Fruit fly (Drosophila melanogaster) whole organism, embryonic: ENCODE results near the gene Galphai.

Experiments used
- Bdp1 ChIP-seq: fragments of 200-800 bp; sonication (Bioruptor generic); optimal IDR thresholded peaks from 3 replicates; lab custom pipeline; 2016; ENCODE audit warnings: missing biosample characterization, missing genetic modification characterization
- CG1024 ChIP-seq: fragments of 200-800 bp; sonication (Bioruptor generic); IDR thresholded peaks from 2 replicates; pipeline ENCODE4 v1.3.6; 2022; ENCODE audit warnings: missing biosample characterization, missing genetic modification characterization
- CG10979 ChIP-seq: fragments of 200-800 bp; sonication (Bioruptor generic); optimal IDR thresholded peaks from 2 replicates; lab custom pipeline; 2018; ENCODE audit warnings: missing biosample characterization, mild to moderate bottlenecking, missing genetic modification characterization, moderate library complexity
- CG11247 ChIP-seq: fragments of 200-800 bp; sonication (Bioruptor generic); IDR thresholded peaks from 2 replicates; pipeline ENCODE4 v1.3.6; 2022; ENCODE audit warnings: missing biosample characterization, missing genetic modification characterization
- CG12071 ChIP-seq: fragments of 200-800 bp; sonication (Bioruptor generic); optimal IDR thresholded peaks from 3 replicates; lab custom pipeline; 2018; ENCODE audit warnings: missing biosample characterization, mild to moderate bottlenecking, missing genetic modification characterization
- CG12219 ChIP-seq: fragments of 200-800 bp; sonication (Bioruptor generic); optimal IDR thresholded peaks from 3 replicates; lab custom pipeline; 2018; ENCODE audit warnings: missing biosample characterization, mild to moderate bottlenecking, missing genetic modification characterization
- CG12391 ChIP-seq: fragments of 200-800 bp; sonication (Bioruptor generic); optimal IDR thresholded peaks from 3 replicates; lab custom pipeline; 2018; ENCODE audit warnings: missing biosample characterization, mild to moderate bottlenecking, missing genetic modification characterization, moderate library complexity
- CG13123 ChIP-seq: fragments of 200-800 bp; sonication (Bioruptor generic); optimal IDR thresholded peaks from 2 replicates; lab custom pipeline; 2016; ENCODE audit warnings: missing biosample characterization, missing genetic modification characterization
- CG14014 ChIP-seq: fragments of 200-800 bp; sonication (Bioruptor generic); IDR thresholded peaks from 2 replicates; pipeline ENCODE4 v1.3.6; 2022; ENCODE audit warnings: missing biosample characterization, missing genetic modification characterization
- CG14441 ChIP-seq: fragments of 200-800 bp; sonication (Bioruptor generic); IDR thresholded peaks from 2 replicates; pipeline ENCODE4 v1.3.6; 2022; ENCODE audit warnings: missing biosample characterization, missing genetic modification characterization
- CG17829 ChIP-seq: fragments of 200-800 bp; optimal IDR thresholded peaks from 2 replicates; lab custom pipeline; 2019; ENCODE audit warnings: missing biosample characterization, mild to moderate bottlenecking, missing genetic modification characterization, moderate library complexity
- CG1792 ChIP-seq: fragments of 200-800 bp; sonication (Bioruptor generic); optimal IDR thresholded peaks from 2 replicates; lab custom pipeline; 2016; ENCODE audit warnings: missing biosample characterization, missing genetic modification characterization
- CG2116 ChIP-seq: fragments of 200-800 bp; sonication (Bioruptor generic); optimal IDR thresholded peaks from 3 replicates; lab custom pipeline; 2018; ENCODE audit warnings: missing biosample characterization, mild to moderate bottlenecking, missing genetic modification characterization
- CG2129 ChIP-seq: fragments of 200-800 bp; sonication (Bioruptor generic); IDR thresholded peaks from 2 replicates; pipeline ENCODE4 v1.3.6; 2022; ENCODE audit warnings: missing biosample characterization, missing genetic modification characterization; ENCODE audit not compliant: partially characterized antibody
- CG31388 ChIP-seq: fragments of 200-800 bp; sonication (Bioruptor generic); optimal IDR thresholded peaks from 2 replicates; lab custom pipeline; 2016; ENCODE audit warnings: missing biosample characterization, missing genetic modification characterization
- CG32767 ChIP-seq: fragments of 200-800 bp; sonication (Bioruptor generic); IDR thresholded peaks from 2 replicates; pipeline ENCODE4 v1.3.6; 2022; ENCODE audit warnings: missing biosample characterization, missing genetic modification characterization
- CG34376 ChIP-seq: fragments of 200-800 bp; sonication (Bioruptor generic); optimal IDR thresholded peaks from 2 replicates; lab custom pipeline; 2018; ENCODE audit warnings: missing biosample characterization, mild to moderate bottlenecking, missing genetic modification characterization
- CG6175 ChIP-seq: fragments of 200-800 bp; sonication (Bioruptor generic); IDR thresholded peaks from 3 replicates; pipeline ENCODE4 v1.3.6; 2022; ENCODE audit warnings: missing biosample characterization, missing genetic modification characterization
- CG6813 ChIP-seq: fragments of 200-800 bp; sonication (Bioruptor generic); optimal IDR thresholded peaks from 2 replicates; lab custom pipeline; 2017; ENCODE audit warnings: missing biosample characterization, missing genetic modification characterization, mild to moderate bottlenecking, moderate library complexity, missing genetic modification reagents
- CG7786 ChIP-seq: fragments of 200-800 bp; sonication (Bioruptor generic); optimal IDR thresholded peaks from 2 replicates; lab custom pipeline; 2016; ENCODE audit warnings: missing biosample characterization, missing genetic modification characterization
- CG8290 ChIP-seq, 3 experiments: fragments of 200-800 bp; sonication (Bioruptor generic); optimal IDR thresholded peaks; 2 replicates each; lab custom pipeline; 2016 to 2019; ENCODE audit warnings: missing biosample characterization in 3 of 3, missing genetic modification characterization in 3 of 3, mild to moderate bottlenecking in 2 of 3, moderate library complexity in 1 of 3
- CG8765 ChIP-seq: fragments of 200-800 bp; sonication (Bioruptor generic); IDR thresholded peaks from 2 replicates; pipeline ENCODE4 v1.3.6; 2022; ENCODE audit warnings: missing biosample characterization, missing genetic modification characterization
- CHES-1-like ChIP-seq: fragments of 200-800 bp; sonication (Bioruptor generic); optimal IDR thresholded peaks from 2 replicates; lab custom pipeline; 2016; ENCODE audit warnings: missing biosample characterization, missing genetic modification characterization
- D ChIP-seq, 2 experiments: fragments of 200-800 bp in 1 of 2; fragments of >200 bp in 1 of 2; sonication (Bioruptor generic) in 1 of 2; optimal IDR thresholded peaks; 2 replicates in 1 of 2; 3 replicates in 1 of 2; lab custom pipeline; 2017; ENCODE audit warnings: mild to moderate bottlenecking in 1 of 2, missing biosample characterization in 1 of 2, missing genetic modification characterization in 1 of 2, missing genetic modification reagents in 1 of 2
- Dll ChIP-seq: fragments of 200-800 bp; sonication (Bioruptor generic); IDR thresholded peaks from 4 replicates; pipeline ENCODE4 v1.3.6; 2022; ENCODE audit warnings: missing biosample characterization, missing genetic modification characterization; ENCODE audit not compliant: partially characterized antibody
- Fer3 ChIP-seq: fragments of 200-800 bp; sonication (Bioruptor generic); optimal IDR thresholded peaks from 2 replicates; lab custom pipeline; 2018; ENCODE audit warnings: missing biosample characterization, mild to moderate bottlenecking, missing genetic modification characterization, moderate library complexity
- Gug ChIP-seq: fragments of 200-800 bp; sonication (Bioruptor generic); IDR thresholded peaks from 4 replicates; pipeline ENCODE4 v1.3.6; 2022; ENCODE audit warnings: missing biosample characterization, missing genetic modification characterization
- HHEX ChIP-seq: fragments of 200-800 bp; sonication (Bioruptor generic); optimal IDR thresholded peaks from 3 replicates; lab custom pipeline; 2017; ENCODE audit warnings: missing biosample characterization, mild to moderate bottlenecking, missing genetic modification characterization, missing genetic modification reagents
- HLH4C ChIP-seq: fragments of 200-800 bp; sonication (Bioruptor generic); IDR thresholded peaks from 3 replicates; pipeline ENCODE4 v1.3.6; 2022; ENCODE audit warnings: missing biosample characterization, missing genetic modification characterization; ENCODE audit not compliant: partially characterized antibody
- MBD-R2 ChIP-seq: fragments of 200-800 bp; sonication (Bioruptor generic); IDR thresholded peaks from 2 replicates; pipeline ENCODE4 v1.3.6; 2022; ENCODE audit warnings: missing biosample characterization, missing genetic modification characterization
- Nf-YA ChIP-seq: fragments of 200-800 bp; sonication (Bioruptor generic); IDR thresholded peaks from 2 replicates; pipeline ENCODE4 v1.3.6; 2022; ENCODE audit warnings: missing biosample characterization, missing genetic modification characterization
- Nf-YB ChIP-seq: fragments of 200-800 bp; sonication (Bioruptor generic); optimal IDR thresholded peaks from 3 replicates; lab custom pipeline; 2019; ENCODE audit warnings: missing biosample characterization, mild to moderate bottlenecking, missing genetic modification characterization, moderate library complexity
- Pdp1 ChIP-seq, 2 experiments: fragments of 200-800 bp; sonication (Bioruptor generic); optimal IDR thresholded peaks; 3 replicates each; lab custom pipeline; 2016; ENCODE audit warnings: missing biosample characterization in 2 of 2, missing genetic modification characterization in 2 of 2, mild to moderate bottlenecking in 1 of 2, moderate library complexity in 1 of 2
- Side ChIP-seq: fragments of 200-800 bp; sonication (Bioruptor generic); optimal IDR thresholded peaks from 2 replicates; lab custom pipeline; 2016; ENCODE audit warnings: missing biosample characterization, missing genetic modification characterization
- Spps ChIP-seq: fragments of 200-800 bp; sonication (Bioruptor generic); optimal IDR thresholded peaks from 2 replicates; lab custom pipeline; 2018; ENCODE audit warnings: missing biosample characterization, mild to moderate bottlenecking, missing genetic modification characterization
- Ssrp ChIP-seq: fragments of 200-800 bp; sonication (Bioruptor generic); optimal IDR thresholded peaks from 2 replicates; lab custom pipeline; 2018; ENCODE audit warnings: missing biosample characterization, mild to moderate bottlenecking, missing genetic modification characterization, moderate library complexity
- Taf1 ChIP-seq: fragments of 200-800 bp; sonication (Bioruptor generic); IDR thresholded peaks from 2 replicates; pipeline ENCODE4 v1.3.6; 2022; ENCODE audit warnings: missing biosample characterization, missing genetic modification characterization
- ac ChIP-seq: fragments of 200-800 bp; sonication (Bioruptor generic); optimal IDR thresholded peaks from 3 replicates; lab custom pipeline; 2017; ENCODE audit warnings: missing biosample characterization, mild to moderate bottlenecking, missing genetic modification characterization
- ato ChIP-seq: fragments of 200-800 bp; sonication (Bioruptor generic); IDR thresholded peaks from 2 replicates; pipeline ENCODE4 v1.3.6; 2022; ENCODE audit warnings: missing biosample characterization, missing genetic modification characterization; ENCODE audit not compliant: partially characterized antibody
- az2 ChIP-seq: fragments of 200-800 bp; sonication (Bioruptor generic); optimal IDR thresholded peaks from 3 replicates; lab custom pipeline; 2016; ENCODE audit warnings: missing biosample characterization, missing genetic modification characterization
- bigmax ChIP-seq: fragments of 200-800 bp; sonication (Bioruptor generic); optimal IDR thresholded peaks from 2 replicates; lab custom pipeline; 2018; ENCODE audit warnings: missing biosample characterization, mild to moderate bottlenecking, missing genetic modification characterization
- chn ChIP-seq: fragments of 200-800 bp; sonication (Bioruptor generic); optimal IDR thresholded peaks from 2 replicates; lab custom pipeline; 2016; ENCODE audit warnings: missing biosample characterization, missing genetic modification characterization
- dpn ChIP-seq, 2 experiments: fragments of 200-800 bp; sonication (Bioruptor generic); optimal IDR thresholded peaks; 3 replicates each; lab custom pipeline; 2016; ENCODE audit warnings: missing biosample characterization in 2 of 2, missing genetic modification characterization in 2 of 2
- ems ChIP-seq: fragments of 200-800 bp; sonication (Bioruptor generic); optimal IDR thresholded peaks from 3 replicates; lab custom pipeline; 2016; ENCODE audit warnings: missing biosample characterization, missing genetic modification characterization
- h ChIP-seq: fragments of >200 bp; optimal IDR thresholded peaks from 2 replicates; lab custom pipeline; 2017
- jing ChIP-seq: fragments of 200-800 bp; sonication (Bioruptor generic); optimal IDR thresholded peaks from 2 replicates; lab custom pipeline; 2018; ENCODE audit warnings: missing biosample characterization, mild to moderate bottlenecking, missing genetic modification characterization
- kah ChIP-seq: fragments of 200-800 bp; sonication (Bioruptor generic); optimal IDR thresholded peaks from 2 replicates; lab custom pipeline; 2018; ENCODE audit warnings: missing biosample characterization, mild to moderate bottlenecking, missing genetic modification characterization
- pnt ChIP-seq: fragments of 200-800 bp; sonication (Bioruptor generic); optimal IDR thresholded peaks from 3 replicates; lab custom pipeline; 2016; ENCODE audit warnings: missing biosample characterization, missing genetic modification characterization
- row ChIP-seq: fragments of 200-800 bp; sonication (Bioruptor generic); IDR thresholded peaks from 3 replicates; pipeline ENCODE4 v1.3.6; 2022; ENCODE audit warnings: missing biosample characterization, missing genetic modification characterization
- wek ChIP-seq: fragments of 200-800 bp; sonication (Bioruptor generic); optimal IDR thresholded peaks from 3 replicates; lab custom pipeline; 2018; ENCODE audit warnings: missing biosample characterization, mild to moderate bottlenecking, missing genetic modification characterization, moderate library complexity
- yki ChIP-seq: fragments of >200 bp; optimal IDR thresholded peaks from 3 replicates; lab custom pipeline; 2018

The Galphai gene

DNA sequence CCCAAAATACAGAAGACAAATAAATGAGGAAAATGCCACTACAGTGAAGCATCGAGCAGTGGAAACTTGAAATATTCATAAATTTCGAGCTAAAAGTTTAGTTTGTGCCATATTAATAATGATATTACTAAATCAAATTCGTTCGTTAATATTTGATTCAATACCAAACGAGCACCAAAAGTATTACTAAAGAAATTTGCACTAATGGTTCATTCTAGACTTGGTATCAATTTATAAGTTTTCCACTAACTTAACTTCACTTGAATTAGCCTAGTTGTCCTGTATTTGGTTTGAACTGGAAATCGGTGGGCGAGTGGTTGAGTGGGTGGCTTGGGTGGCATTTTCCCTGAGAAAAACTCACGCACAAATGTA, 35.9 kb downstream of the Galphai start (continued):
- TF ChIP-seq jing (GFP tag; lab: Kevin White, UChicago) (no peak), CG8290 (GFP tag; optimal IDR thresholded peaks at IDR 0.05; lab: Kevin White, UChicago) (no peak), CG8290 (tag; optimal IDR thresholded peaks at IDR 0.05; lab: Kevin White, UChicago) (no peak), CG10979 (tag; lab: Kevin White, UChicago) (no peak), CG6813 (GFP tag; lab: Kevin White, UChicago) (no peak), CG14441 (GFP tag; lab: Robert Waterston, UW) (no peak), CG6175 (GFP tag; lab: Robert Waterston, UW) (no peak), MBD-R2 (GFP tag; lab: Robert Waterston, UW) (no peak), Bdp1 (no peak), CG1024 (GFP tag; lab: Robert Waterston, UW) (no peak), Ssrp (tag; lab: Kevin White, UChicago) (peak; percentile 20), kah (no peak), Side (GFP tag; lab: Kevin White, UChicago) (no peak), ac (no peak), Nf-YA (GFP tag; lab: Robert Waterston, UW) (no peak), CG12391 (tag; lab: Kevin White, UChicago) (peak; percentile 9), CG14014 (no peak), CG17829 (peak; percentile 4), CG12219 (no peak), CG32767 (0 out of 2 replicates have a peak, but pooled peaks have one; percentile 10), CG13123 (GFP tag; lab: Kevin White, UChicago) (no peak), CHES-1-like (GFP tag; lab: Kevin White, UChicago) (no peak), Taf1 (GFP tag; lab: Robert Waterston, UW) (no peak), CG8765 (GFP tag; lab: Robert Waterston, UW) (no peak), h (lab: Kevin White, UChicago) (no peak), bigmax (GFP tag; lab: Kevin White, UChicago) (no peak), wek (GFP tag; lab: Kevin White, UChicago) (no peak), CG2129 (GFP tag; lab: Robert Waterston, UW) (no peak), CG11247 (no peak), Nf-YB (GFP tag; lab: Kevin White, UChicago) (no peak), Pdp1 (GFP tag; optimal IDR thresholded peaks at IDR 0.05; lab: Kevin White, UChicago) (no peak), row (peak; percentile 39; the same call in 2 of the 3 replicates), CG2116 (GFP tag; lab: Kevin White, UChicago) (no peak), chn (GFP tag; lab: Kevin White, UChicago) (no peak), yki (lab: Kevin White, UChicago) (no peak), ato (GFP tag; lab: Robert Waterston, UW) (no peak), az2 (GFP tag; lab: Kevin White, UChicago) (no peak), pnt (GFP tag; lab: Kevin White, UChicago) (no peak), Fer3 (tag; lab: Kevin White, UChicago) (no peak), Gug (GFP tag; lab: Robert Waterston, UW) (no peak), HLH4C (GFP tag; lab: Robert Waterston, UW) (no peak), Spps (no peak), CG1792 (GFP tag; lab: Kevin White, UChicago) (no peak), CG34376 (GFP tag; lab: Kevin White, UChicago) (no peak), Dll (no peak), ems (GFP tag; lab: Kevin White, UChicago) (no peak), HHEX (GFP tag; lab: Kevin White, UChicago) (no peak), CG12071 (GFP tag; lab: Kevin White, UChicago) (no peak), dpn (GFP tag; optimal IDR thresholded peaks at IDR 0.05; lab: Kevin White, UChicago) (peak in 1 of 2 experiments; percentile 11), D (optimal IDR thresholded peaks at IDR 0.05; lab: Kevin White, UChicago) (no peak), D (GFP tag; optimal IDR thresholded peaks at IDR 0.05; lab: Kevin White, UChicago) (no peak), CG7786 (no peak), CG31388 (GFP tag; lab: Kevin White, UChicago) (no peak)
